Worm (Caenorhabditis elegans) whole organism, L1 larva: ENCODE data around the gene ZK792.5.

Source experiments
- C04F5.9 ChIP-seq: sonication (generic microtip); optimal IDR thresholded peaks from 2 replicates; lab custom pipeline; 2016; ENCODE audit warnings: missing genetic modification characterization, missing compliant biosample characterization
- C34B4.2 ChIP-seq: sonication (generic microtip); optimal IDR thresholded peaks from 2 replicates; lab custom pipeline; 2017; ENCODE audit warnings: mild to moderate bottlenecking, missing genetic modification characterization, missing compliant biosample characterization
- F16B12.6 ChIP-seq: fragments of 150-350 bp; optimal IDR thresholded peaks from 2 replicates; lab custom pipeline; 2014; ENCODE audit warnings: missing biosample characterization, missing genetic modification characterization
- aha-1 ChIP-seq: fragments of 150-350 bp; optimal IDR thresholded peaks from 2 replicates; lab custom pipeline; 2014; ENCODE audit warnings: missing biosample characterization, missing genetic modification characterization
- alr-1 ChIP-seq: fragments of 200-800 bp; sonication (Bioruptor generic); optimal IDR thresholded peaks from 2 replicates; lab custom pipeline; 2018; ENCODE audit warnings: borderline replicate concordance, mild to moderate bottlenecking, missing genetic modification characterization, missing compliant biosample characterization
- aly-2 ChIP-seq: fragments of 150-350 bp; optimal IDR thresholded peaks from 2 replicates; lab custom pipeline; 2014; ENCODE audit warnings: missing biosample characterization, missing genetic modification characterization
- blmp-1 ChIP-seq: fragments of 150-350 bp; optimal IDR thresholded peaks from 2 replicates; lab custom pipeline; 2014; ENCODE audit warnings: missing biosample characterization, missing genetic modification characterization
- ceh-63 ChIP-seq: fragments of 200-800 bp; sonication (Bioruptor generic); optimal IDR thresholded peaks from 2 replicates; lab custom pipeline; 2018; ENCODE audit warnings: mild to moderate bottlenecking, missing genetic modification characterization, missing compliant biosample characterization
- ceh-88 ChIP-seq: fragments of 200-800 bp; sonication (Bioruptor generic); IDR thresholded peaks from 2 replicates; pipeline ENCODE4 v1.3.6; 2022; ENCODE audit warnings: missing genetic modification characterization, missing compliant biosample characterization
- ceh-90 ChIP-seq: sonication (generic microtip); optimal IDR thresholded peaks from 2 replicates; lab custom pipeline; 2016; ENCODE audit warnings: missing genetic modification characterization, missing compliant biosample characterization
- ces-1 ChIP-seq: fragments of 150-350 bp; optimal IDR thresholded peaks from 2 replicates; lab custom pipeline; 2014; ENCODE audit warnings: missing biosample characterization, missing genetic modification reagents, missing genetic modification characterization
- dpl-1 ChIP-seq, 3 experiments: fragments of 150-350 bp in 2 of 3; sonication (generic microtip) in 1 of 3; optimal IDR thresholded peaks; 2 replicates each; lab custom pipeline; 2014 to 2017; ENCODE audit warnings: missing biosample characterization in 3 of 3, missing genetic modification characterization in 3 of 3, missing genetic modification reagents in 3 of 3
- efl-3 ChIP-seq: fragments of 200-800 bp; sonication (Bioruptor generic); optimal IDR thresholded peaks from 2 replicates; lab custom pipeline; 2018; ENCODE audit warnings: mild to moderate bottlenecking, missing genetic modification characterization, missing compliant biosample characterization
- elt-3 ChIP-seq, 6 experiments: fragments of 150-350 bp in 1 of 6; sonication (generic microtip); optimal IDR thresholded peaks; 2 replicates each; lab custom pipeline; 2017 to 2018; ENCODE audit warnings: missing biosample characterization in 6 of 6, missing genetic modification characterization in 6 of 6, inconsistent platforms in 1 of 6
- fkh-10 ChIP-seq: sonication (generic microtip); optimal IDR thresholded peaks from 2 replicates; lab custom pipeline; 2017; ENCODE audit warnings: missing biosample characterization, missing genetic modification reagents, missing genetic modification characterization
- fkh-4 ChIP-seq: sonication (generic microtip); optimal IDR thresholded peaks from 2 replicates; lab custom pipeline; 2016; ENCODE audit warnings: missing compliant biosample characterization, missing genetic modification characterization, borderline replicate concordance
- fos-1 ChIP-seq: fragments of 150-350 bp; optimal IDR thresholded peaks from 2 replicates; lab custom pipeline; 2014; ENCODE audit warnings: missing biosample characterization, missing genetic modification characterization
- hlh-17 ChIP-seq: fragments of 200-800 bp; sonication (Bioruptor generic); optimal IDR thresholded peaks from 2 replicates; lab custom pipeline; 2018; ENCODE audit warnings: missing genetic modification characterization, mild to moderate bottlenecking, missing compliant biosample characterization, moderate library complexity, borderline replicate concordance
- hlh-4 ChIP-seq: sonication (generic microtip); optimal IDR thresholded peaks from 2 replicates; lab custom pipeline; 2016; ENCODE audit warnings: mild to moderate bottlenecking, missing genetic modification characterization, missing compliant biosample characterization
- hpl-2 ChIP-seq: fragments of 150-350 bp; optimal IDR thresholded peaks from 2 replicates; lab custom pipeline; 2014; ENCODE audit warnings: missing biosample characterization, missing genetic modification reagents, missing genetic modification characterization
- lin-14 ChIP-seq: fragments of 200-800 bp; sonication (Bioruptor generic); optimal IDR thresholded peaks from 2 replicates; lab custom pipeline; 2018; ENCODE audit warnings: mild to moderate bottlenecking, missing genetic modification characterization, moderate library complexity, missing compliant biosample characterization
- lin-15B ChIP-seq: fragments of 150-350 bp; sonication (generic microtip); optimal IDR thresholded peaks from 3 replicates; lab custom pipeline; 2014; ENCODE audit warnings: missing biosample characterization, missing genetic modification characterization
- lir-3 ChIP-seq: sonication (generic microtip); optimal IDR thresholded peaks from 2 replicates; lab custom pipeline; 2016; ENCODE audit warnings: mild to moderate bottlenecking, missing genetic modification characterization, moderate library complexity, missing compliant biosample characterization; ENCODE audit not compliant: poor library complexity
- lsy-2 ChIP-seq, 2 experiments: fragments of 150-350 bp; optimal IDR thresholded peaks; 2 replicates each; lab custom pipeline; 2014; ENCODE audit warnings: missing biosample characterization in 2 of 2, missing genetic modification characterization in 2 of 2
- mdl-1 ChIP-seq, 2 experiments: fragments of 150-350 bp; optimal IDR thresholded peaks; 2 replicates each; lab custom pipeline; 2014 to 2017; ENCODE audit warnings: missing biosample characterization in 2 of 2, missing genetic modification characterization in 2 of 2, inconsistent platforms in 1 of 2
- mef-2 ChIP-seq: fragments of 150-350 bp; optimal IDR thresholded peaks from 2 replicates; lab custom pipeline; 2014; ENCODE audit warnings: missing biosample characterization, missing genetic modification characterization
- mep-1 ChIP-seq: fragments of 150-350 bp; optimal IDR thresholded peaks from 2 replicates; lab custom pipeline; 2014; ENCODE audit warnings: missing biosample characterization, missing genetic modification characterization
- nhr-20 ChIP-seq: sonication (generic microtip); optimal IDR thresholded peaks from 2 replicates; lab custom pipeline; 2016; ENCODE audit warnings: mild to moderate bottlenecking, missing genetic modification characterization, missing compliant biosample characterization
- nhr-237 ChIP-seq: fragments of 150-350 bp; optimal IDR thresholded peaks from 2 replicates; lab custom pipeline; 2014; ENCODE audit warnings: missing biosample characterization, missing genetic modification characterization
- nhr-28 ChIP-seq: fragments of 150-350 bp; optimal IDR thresholded peaks from 2 replicates; lab custom pipeline; 2014; ENCODE audit warnings: missing biosample characterization, missing genetic modification characterization
- nhr-71 ChIP-seq: sonication (generic microtip); optimal IDR thresholded peaks from 2 replicates; lab custom pipeline; 2016; ENCODE audit warnings: mild to moderate bottlenecking, missing genetic modification characterization, moderate library complexity, missing compliant biosample characterization
- nhr-76 ChIP-seq: sonication (generic microtip); optimal IDR thresholded peaks from 2 replicates; lab custom pipeline; 2017; ENCODE audit warnings: missing biosample characterization, missing genetic modification characterization
- nhr-84 ChIP-seq: sonication (generic microtip); optimal IDR thresholded peaks from 2 replicates; lab custom pipeline; 2017; ENCODE audit warnings: missing biosample characterization, missing genetic modification characterization
- nhr-85 ChIP-seq: sonication (generic microtip); peaks from one replicate; lab custom pipeline; 2016; ENCODE audit warnings: missing genetic modification characterization, inconsistent platforms, missing compliant biosample characterization
- nhr-90 ChIP-seq: sonication (generic microtip); optimal IDR thresholded peaks from 2 replicates; lab custom pipeline; 2016; ENCODE audit warnings: mild to moderate bottlenecking, missing genetic modification characterization, missing compliant biosample characterization; ENCODE audit not compliant: poor library complexity
- pax-3 ChIP-seq: fragments of 200-800 bp; sonication (Bioruptor generic); optimal IDR thresholded peaks from 2 replicates; lab custom pipeline; 2018; ENCODE audit warnings: mild to moderate bottlenecking, missing genetic modification characterization, moderate library complexity, missing compliant biosample characterization
- pqm-1 ChIP-seq: sonication (generic microtip); optimal IDR thresholded peaks from 3 replicates; lab custom pipeline; 2017; ENCODE audit warnings: missing biosample characterization, missing genetic modification characterization
- snpc-4 ChIP-seq: fragments of 150-350 bp; optimal IDR thresholded peaks from 2 replicates; lab custom pipeline; 2014; ENCODE audit warnings: missing biosample characterization, missing genetic modification characterization
- snu-23 ChIP-seq: sonication (generic microtip); optimal IDR thresholded peaks from 2 replicates; lab custom pipeline; 2016; ENCODE audit warnings: missing genetic modification characterization, missing compliant biosample characterization
- sptf-1 ChIP-seq: fragments of 150-350 bp; optimal IDR thresholded peaks from 2 replicates; lab custom pipeline; 2014; ENCODE audit warnings: missing biosample characterization, missing genetic modification characterization
- sup-37 ChIP-seq: fragments of 200-800 bp; sonication (Bioruptor generic); optimal IDR thresholded peaks from 2 replicates; lab custom pipeline; 2018; ENCODE audit warnings: mild to moderate bottlenecking, missing genetic modification characterization, missing compliant biosample characterization
- tlp-1 ChIP-seq: fragments of 150-350 bp; optimal IDR thresholded peaks from 2 replicates; lab custom pipeline; 2014; ENCODE audit warnings: missing biosample characterization, missing genetic modification characterization
- unc-30 ChIP-seq: sonication (generic microtip); optimal IDR thresholded peaks from 2 replicates; lab custom pipeline; 2017; ENCODE audit warnings: missing biosample characterization, missing genetic modification characterization
- unc-86 ChIP-seq: sonication (generic microtip); optimal IDR thresholded peaks from 2 replicates; lab custom pipeline; 2016; ENCODE audit warnings: missing genetic modification characterization, missing compliant biosample characterization
- unc-98 ChIP-seq: fragments of 200-800 bp; sonication (Bioruptor generic); IDR thresholded peaks from 2 replicates; pipeline ENCODE4 v1.3.6; 2022; ENCODE audit warnings: missing genetic modification characterization, missing compliant biosample characterization
- vab-15 ChIP-seq: sonication (generic microtip); optimal IDR thresholded peaks from 2 replicates; lab custom pipeline; 2017; ENCODE audit warnings: missing genotype, mild to moderate bottlenecking, missing genetic modification characterization, missing compliant biosample characterization
- xbp-1 ChIP-seq: sonication (generic microtip); optimal IDR thresholded peaks from 2 replicates; lab custom pipeline; 2016; ENCODE audit warnings: missing genetic modification characterization, missing compliant biosample characterization
- zip-4 ChIP-seq: fragments of 200-800 bp; sonication (Bioruptor generic); optimal IDR thresholded peaks from 2 replicates; lab custom pipeline; 2018; ENCODE audit warnings: mild to moderate bottlenecking, missing genetic modification characterization, moderate library complexity, missing compliant biosample characterization
- ztf-4 ChIP-seq: fragments of 150-350 bp; optimal IDR thresholded peaks from 2 replicates; lab custom pipeline; 2014; ENCODE audit warnings: missing biosample characterization, missing genetic modification characterization

The ZK792.5 gene

ce11 chrIV:11636409-11636723 lies 51.6 kb downstream of the ZK792.5 start, which contains the start of gene F58B3.6 (continued):
- TF ChIP-seq tlp-1 (tag; lab: Kevin White, UChicago) (no peak), pax-3 (tag; lab: Kevin White, UChicago) (no peak), F16B12.6 (no peak), nhr-90 (peak; percentile 30), mep-1 (tag; lab: Kevin White, UChicago) (peak; percentile 73), hpl-2 (GFP tag; lab: Kevin White, UChicago) (no peak), C34B4.2 (tag; lab: Kevin White, UChicago) (no peak), nhr-237 (tag; lab: Kevin White, UChicago) (no peak), snpc-4 (tag; lab: Kevin White, UChicago) (no peak), xbp-1 (tag; lab: Kevin White, UChicago) (peak; percentile 10), mdl-1 (tag; optimal IDR thresholded peaks at IDR 0.05; lab: Kevin White, UChicago) (peak in 1 of 2 experiments; percentile 91), C04F5.9 (tag; lab: Kevin White, UChicago) (no peak), pqm-1 (no peak), blmp-1 (tag; lab: Kevin White, UChicago) (peak; percentile 76), ztf-4 (tag; lab: Kevin White, UChicago) (peak; percentile 66), aha-1 (no peak), ces-1 (GFP tag; lab: Kevin White, UChicago) (no peak), fkh-10 (GFP tag; lab: Kevin White, UChicago) (no peak), nhr-71 (tag; lab: Kevin White, UChicago) (peak; percentile 77), nhr-85 (tag; lab: Kevin White, UChicago) (no peak), lin-14 (GFP tag; lab: Kevin White, UChicago) (peak; percentile 70), lir-3 (tag; lab: Kevin White, UChicago) (peak; percentile 54), zip-4 (GFP tag; lab: Kevin White, UChicago) (no peak), elt-3 (tag; optimal IDR thresholded peaks at IDR 0.05; lab: Kevin White, UChicago) (peak in 2 of 6 experiments; percentile 16 to 67), sup-37 (GFP tag; lab: Kevin White, UChicago) (no peak), nhr-76 (no peak), hlh-4 (tag; lab: Kevin White, UChicago) (no peak), dpl-1 (GFP tag; optimal IDR thresholded peaks at IDR 0.05; lab: Kevin White, UChicago) (peak in 2 of 3 experiments; percentile 15 to 45), fos-1 (tag; lab: Kevin White, UChicago) (no peak), nhr-20 (peak; percentile 89), lin-15B (tag; lab: Kevin White, UChicago) (no peak), ceh-90 (no peak), snu-23 (peak; percentile 84)

- TF ChIP-seq sptf-1 (tag; lab: Kevin White, UChicago) (no peak), snu-23 (peak; percentile 85), elt-3 (tag; optimal IDR thresholded peaks at IDR 0.05; lab: Kevin White, UChicago) (peak in 1 of 6 experiments; percentile 14), unc-86 (tag; lab: Kevin White, UChicago) (peak; percentile 56), efl-3 (GFP tag; lab: Kevin White, UChicago) (no peak), lin-14 (GFP tag; lab: Kevin White, UChicago) (peak; percentile 84), vab-15 (tag; lab: Kevin White, UChicago) (peak; percentile 80), hlh-17 (no peak), aly-2 (tag; lab: Kevin White, UChicago) (peak; percentile 55), C34B4.2 (tag; lab: Kevin White, UChicago) (no peak), mef-2 (tag; lab: Kevin White, UChicago) (no peak), nhr-28 (no peak), unc-98 (peak; percentile 7; the same call in 1 of the 2 replicates), ceh-63 (GFP tag; lab: Kevin White, UChicago) (peak; percentile 55), lsy-2 (tag; optimal IDR thresholded peaks at IDR 0.05; lab: Kevin White, UChicago) (peak; percentile 65 to 88), nhr-71 (tag; lab: Kevin White, UChicago) (peak; percentile 89), alr-1 (no peak), nhr-237 (tag; lab: Kevin White, UChicago) (peak; percentile 51), ceh-88 (GFP tag; lab: Robert Waterston, UW) (peak; percentile 60; the same call in 1 of the 2 replicates), C04F5.9 (tag; lab: Kevin White, UChicago) (peak; percentile 62), lir-3 (tag; lab: Kevin White, UChicago) (peak; percentile 76), unc-30 (no peak), nhr-84 (tag; lab: Kevin White, UChicago) (no peak), nhr-90 (peak; percentile 80), fkh-4 (tag; lab: Kevin White, UChicago) (no peak)
These were observed 52.2 kb downstream of the ZK792.5 start, which contains the start of gene mars-1 for ce11 chrIV:11635437-11636408. mars-1 (minus strand) TSS chrIV:11635487.
